Fruit fly (Drosophila melanogaster) whole organism, prepupa: Measurements from ENCODE around the gene Nrt.

Experiments used
- CG10631 ChIP-seq: fragments of 200-800 bp; sonication (Bioruptor generic); optimal IDR thresholded peaks from 2 replicates; lab custom pipeline; 2016; ENCODE audit warnings: missing biosample characterization, missing genetic modification characterization
- CG10669 ChIP-seq: fragments of 200-800 bp; sonication (Bioruptor generic); optimal IDR thresholded peaks from 3 replicates; lab custom pipeline; 2018; ENCODE audit warnings: missing biosample characterization, mild to moderate bottlenecking, missing genetic modification characterization, moderate library complexity
- CG11902 ChIP-seq: fragments of 200-800 bp; sonication (Bioruptor generic); optimal IDR thresholded peaks from 3 replicates; lab custom pipeline; 2016; ENCODE audit warnings: missing biosample characterization, missing genetic modification characterization
- CG15336 ChIP-seq: fragments of 200-800 bp; sonication (Bioruptor generic); IDR thresholded peaks from 2 replicates; pipeline ENCODE4 v1.3.6; 2022; ENCODE audit warnings: missing biosample characterization, missing genetic modification characterization
- CG1621 ChIP-seq: fragments of 200-800 bp; sonication (Bioruptor generic); optimal IDR thresholded peaks from 3 replicates; lab custom pipeline; 2018; ENCODE audit warnings: missing biosample characterization, mild to moderate bottlenecking, missing genetic modification characterization
- CG16779 ChIP-seq: fragments of 200-800 bp; sonication (Bioruptor generic); optimal IDR thresholded peaks from 3 replicates; lab custom pipeline; 2017; ENCODE audit warnings: missing biosample characterization, mild to moderate bottlenecking, missing genetic modification characterization
- CG3032 ChIP-seq: fragments of 200-800 bp; optimal IDR thresholded peaks from 2 replicates; lab custom pipeline; 2019; ENCODE audit warnings: missing biosample characterization, mild to moderate bottlenecking, missing genetic modification characterization, moderate library complexity
- CG32006 ChIP-seq: fragments of 200-800 bp; sonication (Bioruptor generic); optimal IDR thresholded peaks from 3 replicates; lab custom pipeline; 2017; ENCODE audit warnings: missing biosample characterization, mild to moderate bottlenecking, missing genetic modification characterization
- CG34406 ChIP-seq: fragments of 200-800 bp; sonication (Bioruptor generic); optimal IDR thresholded peaks from 3 replicates; lab custom pipeline; 2016; ENCODE audit warnings: missing biosample characterization, missing genetic modification characterization
- CG3919 ChIP-seq: fragments of 200-800 bp; sonication (Bioruptor generic); optimal IDR thresholded peaks from 3 replicates; lab custom pipeline; 2016; ENCODE audit warnings: missing biosample characterization, missing genetic modification characterization
- CG4318 ChIP-seq: fragments of 200-800 bp; sonication (Bioruptor generic); optimal IDR thresholded peaks from 3 replicates; lab custom pipeline; 2017; ENCODE audit warnings: missing biosample characterization, mild to moderate bottlenecking, missing genetic modification characterization
- CG6163 ChIP-seq: fragments of 200-800 bp; sonication (Bioruptor generic); IDR thresholded peaks from 3 replicates; pipeline ENCODE4 v1.3.6; 2022; ENCODE audit warnings: missing biosample characterization, missing genetic modification characterization
- CG6276 ChIP-seq: fragments of 200-800 bp; sonication (Bioruptor generic); optimal IDR thresholded peaks from 2 replicates; lab custom pipeline; 2017; ENCODE audit warnings: missing biosample characterization, mild to moderate bottlenecking, missing genetic modification characterization
- CG6792 ChIP-seq: fragments of 200-800 bp; sonication (Bioruptor generic); optimal IDR thresholded peaks from 3 replicates; lab custom pipeline; 2016; ENCODE audit warnings: missing biosample characterization, missing genetic modification characterization
- CG6854 ChIP-seq: fragments of 200-800 bp; sonication (Bioruptor generic); optimal IDR thresholded peaks from 2 replicates; lab custom pipeline; 2017; ENCODE audit warnings: missing biosample characterization, mild to moderate bottlenecking, missing genetic modification characterization
- CG7368 ChIP-seq: fragments of 200-800 bp; sonication (Bioruptor generic); optimal IDR thresholded peaks from 3 replicates; lab custom pipeline; 2016; ENCODE audit warnings: missing biosample characterization, missing genetic modification characterization
- CG8319 ChIP-seq: fragments of 200-800 bp; sonication (Bioruptor generic); optimal IDR thresholded peaks from 3 replicates; lab custom pipeline; 2016; ENCODE audit warnings: missing biosample characterization, missing genetic modification characterization
- CG8632 ChIP-seq: fragments of 200-800 bp; sonication (Bioruptor generic); optimal IDR thresholded peaks from 3 replicates; lab custom pipeline; 2016; ENCODE audit warnings: missing biosample characterization, missing genetic modification characterization
- CG9139 ChIP-seq: fragments of 200-800 bp; sonication (Bioruptor generic); optimal IDR thresholded peaks from 3 replicates; lab custom pipeline; 2017; ENCODE audit warnings: missing biosample characterization, mild to moderate bottlenecking, missing genetic modification characterization
- Eip78C ChIP-seq: fragments of 200-800 bp; sonication (Bioruptor generic); peaks from one replicate; lab custom pipeline; 2016; ENCODE audit warnings: missing biosample characterization, missing genetic modification characterization
- Eip93F ChIP-seq: fragments of 200-800 bp; sonication (Bioruptor generic); optimal IDR thresholded peaks from 2 replicates; lab custom pipeline; 2016; ENCODE audit warnings: missing biosample characterization, mild to moderate bottlenecking, missing genetic modification characterization
- Ets21C ChIP-seq: fragments of 200-800 bp; sonication (Bioruptor generic); optimal IDR thresholded peaks from 3 replicates; lab custom pipeline; 2016; ENCODE audit warnings: missing biosample characterization, missing genetic modification characterization
- Ets96B ChIP-seq: fragments of 200-800 bp; optimal IDR thresholded peaks from 2 replicates; lab custom pipeline; 2019; ENCODE audit warnings: missing biosample characterization, mild to moderate bottlenecking, missing genetic modification characterization, moderate library complexity
- Hr38 ChIP-seq: sonication (Bioruptor generic); optimal IDR thresholded peaks from 2 replicates; lab custom pipeline; 2016; ENCODE audit warnings: missing biosample characterization, missing genetic modification characterization
- Hr39 ChIP-seq: fragments of 200-800 bp; sonication (Bioruptor generic); optimal IDR thresholded peaks from 2 replicates; lab custom pipeline; 2016; ENCODE audit warnings: missing biosample characterization, missing genetic modification characterization
- Met ChIP-seq: fragments of 200-800 bp; sonication (Bioruptor generic); optimal IDR thresholded peaks from 3 replicates; lab custom pipeline; 2016; ENCODE audit warnings: missing biosample characterization, missing genetic modification characterization
- OdsH ChIP-seq: fragments of 200-800 bp; sonication (Bioruptor generic); optimal IDR thresholded peaks from 3 replicates; lab custom pipeline; 2016; ENCODE audit warnings: missing biosample characterization, missing genetic modification characterization
- Smox ChIP-seq: fragments of 200-800 bp; sonication (Bioruptor generic); optimal IDR thresholded peaks from 3 replicates; lab custom pipeline; 2016; ENCODE audit warnings: missing biosample characterization, missing genetic modification characterization
- Sox14 ChIP-seq: fragments of 200-800 bp; sonication (Bioruptor generic); optimal IDR thresholded peaks from 3 replicates; lab custom pipeline; 2016; ENCODE audit warnings: missing biosample characterization, missing genetic modification characterization
- Sox15 ChIP-seq: fragments of 200-800 bp; sonication (Bioruptor generic); optimal IDR thresholded peaks from 3 replicates; lab custom pipeline; 2016; ENCODE audit warnings: missing biosample characterization, missing genetic modification characterization
- achi ChIP-seq: fragments of 200-800 bp; sonication (Bioruptor generic); optimal IDR thresholded peaks from 3 replicates; lab custom pipeline; 2016; ENCODE audit warnings: missing biosample characterization, missing genetic modification characterization
- acj6 ChIP-seq: fragments of 200-800 bp; sonication (Bioruptor generic); optimal IDR thresholded peaks from 3 replicates; lab custom pipeline; 2016; ENCODE audit warnings: missing biosample characterization, missing genetic modification characterization
- cyc ChIP-seq: fragments of 200-800 bp; sonication (Bioruptor generic); optimal IDR thresholded peaks from 3 replicates; lab custom pipeline; 2016; ENCODE audit warnings: missing biosample characterization, missing genetic modification characterization
- dac ChIP-seq: fragments of 200-800 bp; sonication (Bioruptor generic); optimal IDR thresholded peaks from 2 replicates; lab custom pipeline; 2017; ENCODE audit warnings: missing biosample characterization, mild to moderate bottlenecking, missing genetic modification characterization
- dsx ChIP-seq: fragments of 200-800 bp; optimal IDR thresholded peaks from 3 replicates; lab custom pipeline; 2019; ENCODE audit warnings: missing biosample characterization, mild to moderate bottlenecking, missing genetic modification characterization, moderate library complexity; ENCODE audit not compliant: poor library complexity, severe bottlenecking
- eg ChIP-seq: fragments of 200-800 bp; sonication (Bioruptor generic); IDR thresholded peaks from 3 replicates; pipeline ENCODE4 v1.3.6; 2022; ENCODE audit warnings: missing biosample characterization, missing genetic modification characterization
- esn ChIP-seq: fragments of 200-800 bp; sonication (Bioruptor generic); optimal IDR thresholded peaks from 2 replicates; lab custom pipeline; 2016; ENCODE audit warnings: missing biosample characterization, mild to moderate bottlenecking, missing genetic modification characterization, moderate library complexity
- fd59A ChIP-seq: fragments of 200-800 bp; sonication (Bioruptor generic); optimal IDR thresholded peaks from 2 replicates; lab custom pipeline; 2017; ENCODE audit warnings: missing biosample characterization, mild to moderate bottlenecking, missing genetic modification characterization, missing genetic modification reagents
- fd85E ChIP-seq: fragments of 200-800 bp; sonication (Bioruptor generic); optimal IDR thresholded peaks from 3 replicates; lab custom pipeline; 2016; ENCODE audit warnings: missing biosample characterization, missing genetic modification characterization
- fkh ChIP-seq: fragments of 200-800 bp; sonication (Bioruptor generic); optimal IDR thresholded peaks from 3 replicates; lab custom pipeline; 2017; ENCODE audit warnings: missing biosample characterization, mild to moderate bottlenecking, missing genetic modification characterization, moderate library complexity
- net ChIP-seq: fragments of 200-800 bp; sonication (Bioruptor generic); optimal IDR thresholded peaks from 3 replicates; lab custom pipeline; 2016; ENCODE audit warnings: missing biosample characterization, missing genetic modification characterization
- salr ChIP-seq, 2 experiments: fragments of 200-800 bp; sonication (Bioruptor generic); optimal IDR thresholded peaks; 3 replicates each; lab custom pipeline; 2016 to 2018; ENCODE audit warnings: missing biosample characterization in 2 of 2, missing genetic modification characterization in 2 of 2, mild to moderate bottlenecking in 1 of 2
- spab ChIP-seq: fragments of 200-800 bp; sonication (Bioruptor generic); optimal IDR thresholded peaks from 2 replicates; lab custom pipeline; 2017; ENCODE audit warnings: missing biosample characterization, mild to moderate bottlenecking, missing genetic modification characterization, missing genetic modification reagents
- ss ChIP-seq, 2 experiments: fragments of 200-800 bp; sonication (Bioruptor generic); optimal IDR thresholded peaks; 2 replicates in 1 of 2; 3 replicates in 1 of 2; lab custom pipeline; 2017 to 2018; ENCODE audit warnings: mild to moderate bottlenecking in 2 of 2, missing biosample characterization in 2 of 2, missing genetic modification characterization in 2 of 2, moderate library complexity in 1 of 2
- svp ChIP-seq: fragments of 200-800 bp; sonication (Bioruptor generic); peaks from one replicate; lab custom pipeline; 2016; ENCODE audit warnings: missing biosample characterization, missing genetic modification characterization
- topi ChIP-seq: fragments of 200-800 bp; sonication (Bioruptor generic); optimal IDR thresholded peaks from 3 replicates; lab custom pipeline; 2016; ENCODE audit warnings: missing biosample characterization, missing genetic modification characterization
- vri ChIP-seq: fragments of 200-800 bp; sonication (Bioruptor generic); optimal IDR thresholded peaks from 3 replicates; lab custom pipeline; 2016; ENCODE audit warnings: missing biosample characterization, mild to moderate bottlenecking, missing genetic modification characterization

Nrt gene

DNA sequence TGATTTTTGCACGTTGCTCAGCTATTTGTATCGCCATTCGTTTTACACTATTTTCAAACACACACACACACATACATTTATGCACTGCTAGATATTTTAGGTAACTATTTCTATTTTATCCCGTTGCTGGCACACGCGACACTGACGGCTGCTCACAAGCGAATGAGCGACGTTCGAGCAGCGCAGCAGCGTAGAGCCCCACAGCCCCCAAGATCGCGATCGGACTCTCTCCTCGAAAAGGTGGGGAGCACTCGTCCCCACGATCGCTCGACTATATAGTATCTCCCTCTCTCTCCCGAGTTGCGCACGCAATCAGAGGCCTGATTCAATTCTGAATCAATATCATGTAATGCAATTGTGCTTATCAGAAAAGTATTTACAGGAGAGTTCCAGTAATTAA lies 34.2 kb downstream of the Nrt start (continued):
- TF ChIP-seq CG11902 (GFP tag; lab: Kevin White, UChicago) (no peak), acj6 (GFP tag; lab: Kevin White, UChicago) (no peak), ss (GFP tag; optimal IDR thresholded peaks at IDR 0.05; lab: Kevin White, UChicago) (peak; percentile 56 to 70), CG16779 (tag; lab: Kevin White, UChicago) (peak; percentile 46), salr (GFP tag; optimal IDR thresholded peaks at IDR 0.05; lab: Kevin White, UChicago) (no peak), Smox (GFP tag; lab: Kevin White, UChicago) (no peak), svp (GFP tag; lab: Kevin White, UChicago) (peak; percentile 88), vri (GFP tag; lab: Kevin White, UChicago) (peak; percentile 87), dac (GFP tag; lab: Kevin White, UChicago) (no peak), CG6276 (GFP tag; lab: Kevin White, UChicago) (peak; percentile 53), fkh (GFP tag; lab: Kevin White, UChicago) (peak; percentile 19)
- TF ChIP-seq, all 60 proteins: peak for 29

DNA sequence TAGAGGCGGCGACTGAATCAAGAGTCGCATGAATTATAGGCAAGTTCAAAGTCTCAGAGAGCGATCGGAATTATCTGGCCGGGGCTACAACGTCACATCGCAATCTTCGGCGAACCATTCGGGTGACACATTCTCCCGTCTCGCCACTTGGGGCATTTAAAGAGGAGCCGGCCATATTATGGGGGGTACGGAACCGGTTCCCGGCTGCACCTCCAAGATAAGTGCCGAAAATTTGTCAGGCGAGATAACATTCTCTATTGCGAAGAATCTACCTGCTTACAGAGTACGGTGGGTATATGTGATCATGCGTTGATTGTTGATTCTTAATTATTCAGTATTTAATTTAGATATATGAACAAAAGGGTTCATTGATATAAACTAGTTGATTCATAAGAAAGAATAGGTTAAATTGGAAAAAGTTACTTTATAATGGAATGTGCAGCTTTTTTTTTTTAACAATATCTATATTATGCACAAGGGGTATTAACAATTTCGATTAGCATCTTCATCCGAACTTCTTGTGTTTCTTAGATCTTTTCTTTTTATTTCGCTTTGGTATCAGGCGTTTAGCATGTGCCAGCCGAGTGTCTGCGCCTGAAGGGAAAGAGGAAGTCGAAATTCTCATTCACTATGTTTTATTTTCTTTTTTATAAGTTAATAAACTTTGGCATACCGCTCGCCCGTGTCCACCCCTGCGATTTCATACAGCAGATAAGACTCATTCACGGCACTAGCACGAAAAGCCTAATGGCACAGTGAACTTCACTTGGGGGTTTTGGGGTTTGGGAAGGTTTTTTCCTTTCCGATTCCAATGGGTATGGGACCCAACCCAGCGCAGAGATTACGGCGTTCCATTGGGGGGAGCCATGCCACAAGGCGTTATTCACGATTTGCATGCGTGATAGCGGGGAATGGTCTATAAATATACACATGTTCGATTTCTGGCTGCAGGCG lies 35.9 kb downstream of the Nrt start:
- no peak for TF ChIP-seq CG10631 (GFP tag; lab: Kevin White, UChicago)
- no peak for TF ChIP-seq cyc (GFP tag; lab: Kevin White, UChicago)
- no peak for TF ChIP-seq fd85E (GFP tag; lab: Kevin White, UChicago)
- peak; percentile 17 for TF ChIP-seq Ets21C (GFP tag; lab: Kevin White, UChicago)
- no peak for TF ChIP-seq Sox15 (GFP tag; lab: Kevin White, UChicago)
- TF ChIP-seq CG6854 (GFP tag; lab: Kevin White, UChicago), result peak; percentile 39
- peak; percentile 49 for TF ChIP-seq Hr39
- TF ChIP-seq CG11902 (GFP tag; lab: Kevin White, UChicago), result no peak
- TF ChIP-seq acj6 (GFP tag; lab: Kevin White, UChicago), result peak; percentile 35
- TF ChIP-seq net (GFP tag; lab: Kevin White, UChicago), result peak; percentile 26
- peak; percentile 36 for TF ChIP-seq CG6276 (GFP tag; lab: Kevin White, UChicago)
- TF ChIP-seq CG8632 (GFP tag; lab: Kevin White, UChicago), result no peak
- TF ChIP-seq Sox14, result peak; percentile 52
- peak; percentile 16 for TF ChIP-seq OdsH (GFP tag; lab: Kevin White, UChicago)
- no peak for TF ChIP-seq dac (GFP tag; lab: Kevin White, UChicago)
- TF ChIP-seq ss (GFP tag; optimal IDR thresholded peaks at IDR 0.05; lab: Kevin White, UChicago), result peak; percentile 36 to 70
- TF ChIP-seq CG10669 (GFP tag; lab: Kevin White, UChicago), result no peak
- no peak for TF ChIP-seq CG6163
- peak; percentile 64 for TF ChIP-seq Met
- peak; percentile 17 for TF ChIP-seq achi (GFP tag; lab: Kevin White, UChicago)
- TF ChIP-seq eg (GFP tag; lab: Robert Waterston, UW), result no peak
- no peak for TF ChIP-seq CG1621 (tag; lab: Kevin White, UChicago)
- no peak for TF ChIP-seq CG6792 (GFP tag; lab: Kevin White, UChicago)
- TF ChIP-seq CG3919 (GFP tag; lab: Kevin White, UChicago), result no peak
- TF ChIP-seq Hr38 (GFP tag; lab: Kevin White, UChicago), result no peak
- TF ChIP-seq CG8319 (GFP tag; lab: Kevin White, UChicago), result no peak
- TF ChIP-seq fd59A (GFP tag; lab: Kevin White, UChicago), result no peak
- TF ChIP-seq esn, result peak; percentile 62
- peak; percentile 54; the same call in 1 of the 2 replicates for TF ChIP-seq CG15336
- peak; percentile 88 for TF ChIP-seq vri (GFP tag; lab: Kevin White, UChicago)
- TF ChIP-seq CG9139 (GFP tag; lab: Kevin White, UChicago), result peak; percentile 32
- TF ChIP-seq CG32006 (GFP tag; lab: Kevin White, UChicago), result peak; percentile 68
- no peak for TF ChIP-seq CG7368
- no peak for TF ChIP-seq CG3032 (tag; lab: Kevin White, UChicago)
- TF ChIP-seq dsx (GFP tag; lab: Kevin White, UChicago), result no peak
- no peak for TF ChIP-seq Ets96B (tag; lab: Kevin White, UChicago)
- TF ChIP-seq topi (GFP tag; lab: Kevin White, UChicago), result peak; percentile 46
- TF ChIP-seq Eip93F (GFP tag; lab: Kevin White, UChicago), result peak; percentile 41
- no peak for TF ChIP-seq CG34406 (GFP tag; lab: Kevin White, UChicago)
- peak; percentile 22 for TF ChIP-seq CG4318 (GFP tag; lab: Kevin White, UChicago)
- peak; percentile 14 for TF ChIP-seq Eip78C (GFP tag; lab: Kevin White, UChicago)
- no peak for TF ChIP-seq spab
